Fruit fly (Drosophila melanogaster): ENCODE measurements around the gene rod.

Gene rod

DNA sequence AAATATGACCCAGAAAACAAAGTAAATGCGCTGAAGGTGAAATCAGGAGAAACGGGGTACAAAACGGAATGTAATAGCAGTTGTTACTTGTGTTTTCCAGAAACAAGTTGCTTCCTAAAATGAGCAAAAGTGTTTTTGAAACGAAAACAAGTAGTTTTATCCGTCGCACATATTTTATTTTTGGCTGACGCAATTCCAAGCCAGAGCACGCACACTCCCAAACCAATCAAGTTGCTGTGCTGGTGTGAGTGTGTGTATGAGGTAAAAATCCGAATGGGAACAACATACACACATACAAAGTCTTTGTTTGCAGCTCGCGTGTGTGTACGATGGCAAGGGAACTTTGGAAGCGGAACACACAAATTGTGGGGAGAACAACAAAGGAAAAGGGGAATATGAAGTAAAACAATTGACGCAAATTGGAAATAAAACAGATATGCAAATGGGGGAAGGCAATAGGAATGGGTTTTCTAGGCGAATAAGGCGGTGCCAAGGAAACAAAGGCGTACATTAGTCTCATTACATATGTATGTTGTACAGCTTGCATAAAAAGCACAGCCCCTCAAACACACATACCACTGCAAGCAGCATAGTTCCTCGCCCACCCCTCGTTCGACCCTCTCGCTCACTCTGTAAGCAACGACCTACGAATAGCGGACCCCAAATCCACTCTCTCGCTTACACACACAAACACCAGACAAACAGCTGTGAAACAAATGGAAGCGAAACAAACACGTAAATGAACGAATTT, 27.9 kb downstream of the rod start (continued):
- no peak for TF ChIP-seq emc (GFP tag; optimal IDR thresholded peaks at IDR 0.05)
- TF ChIP-seq tna (GFP tag; IDR thresholded peaks at IDR 0.05; ENCODE audit: partially characterized antibody): no peak
- TF ChIP-seq CG9876 (GFP tag; optimal IDR thresholded peaks at IDR 0.05): no peak
- TF ChIP-seq HHEX (GFP tag; optimal IDR thresholded peaks at IDR 0.05): no peak
- TF ChIP-seq ash1 (GFP tag; optimal IDR thresholded peaks at IDR 0.05): no peak
- TF ChIP-seq ham (GFP tag; IDR thresholded peaks at IDR 0.05): no peak
- no peak for TF ChIP-seq Hmx (GFP tag; optimal IDR thresholded peaks at IDR 0.05)
- TF ChIP-seq abd-A (tag; optimal IDR thresholded peaks at IDR 0.05): peak; percentile 82
- TF ChIP-seq dm (GFP tag; optimal IDR thresholded peaks at IDR 0.05): no peak
- no peak for TF ChIP-seq dimm (GFP tag; IDR thresholded peaks at IDR 0.05)
- peak; percentile 58 for TF ChIP-seq Elba2 (GFP tag; optimal IDR thresholded peaks at IDR 0.05)
- no peak for TF ChIP-seq ac (GFP tag; optimal IDR thresholded peaks at IDR 0.05)
- TF ChIP-seq Meics (GFP tag; optimal IDR thresholded peaks at IDR 0.05): peak; percentile 21
- TF ChIP-seq lilli (GFP tag; optimal IDR thresholded peaks at IDR 0.05): peak; percentile 14
- no peak for TF ChIP-seq CG11456 (GFP tag; IDR thresholded peaks at IDR 0.05)
- TF ChIP-seq CG10147 (GFP tag; optimal IDR thresholded peaks at IDR 0.05): no peak
- TF ChIP-seq CG14014 (GFP tag; IDR thresholded peaks at IDR 0.05): no peak
- TF ChIP-seq hth (optimal IDR thresholded peaks at IDR 0.05): no peak
- TF ChIP-seq CG3163 (GFP tag; optimal IDR thresholded peaks at IDR 0.05): no peak
- TF ChIP-seq ci (GFP tag; IDR thresholded peaks at IDR 0.05): no peak
- TF ChIP-seq CG15073 (GFP tag; optimal IDR thresholded peaks at IDR 0.05): no peak
- TF ChIP-seq CG8944 (GFP tag; optimal IDR thresholded peaks at IDR 0.05): no peak
- TF ChIP-seq CG1529 (GFP tag; optimal IDR thresholded peaks at IDR 0.05): no peak
- TF ChIP-seq twi (tag; optimal IDR thresholded peaks at IDR 0.05): no peak
- TF ChIP-seq trem (tag; optimal IDR thresholded peaks at IDR 0.05): no peak
- TF ChIP-seq CG10565 (GFP tag; optimal IDR thresholded peaks at IDR 0.05): no peak
- no peak for TF ChIP-seq hbn (GFP tag; IDR thresholded peaks at IDR 0.05; ENCODE audit: partially characterized antibody)
- TF ChIP-seq chn (GFP tag; optimal IDR thresholded peaks at IDR 0.05): peak; percentile 43
- TF ChIP-seq trh (GFP tag; optimal IDR thresholded peaks at IDR 0.05): no peak
- TF ChIP-seq org-1 (GFP tag; optimal IDR thresholded peaks at IDR 0.05): no peak
- TF ChIP-seq Dref (GFP tag; IDR thresholded peaks at IDR 0.05): no peak
- no peak for TF ChIP-seq ranshi (GFP tag; IDR thresholded peaks at IDR 0.05)
- no peak for TF ChIP-seq CG12942 (GFP tag; optimal IDR thresholded peaks at IDR 0.05)
- no peak for TF ChIP-seq disco-r (GFP tag; optimal IDR thresholded peaks at IDR 0.05)
- no peak for TF ChIP-seq dpn (GFP tag; optimal IDR thresholded peaks at IDR 0.05)
- TF ChIP-seq Hr39 (optimal IDR thresholded peaks at IDR 0.05): no peak
- TF ChIP-seq Neu2 (GFP tag; optimal IDR thresholded peaks at IDR 0.05; ENCODE audit: borderline replicate concordance): no peak
- TF ChIP-seq pb (GFP tag; optimal IDR thresholded peaks at IDR 0.05): no peak
- TF ChIP-seq Hand (GFP tag; optimal IDR thresholded peaks at IDR 0.05): peak; percentile 11
- TF ChIP-seq slou (GFP tag; optimal IDR thresholded peaks at IDR 0.05): no peak
- no peak for TF ChIP-seq CG4360 (GFP tag; IDR thresholded peaks at IDR 0.05)
- TF ChIP-seq da (GFP tag; optimal IDR thresholded peaks at IDR 0.05): no peak
- TF ChIP-seq Deaf1 (tag; optimal IDR thresholded peaks at IDR 0.05): peak; percentile 17
- TF ChIP-seq HLH4C (GFP tag; IDR thresholded peaks at IDR 0.05; ENCODE audit: partially characterized antibody): no peak
- peak; percentile 65 for TF ChIP-seq HLHmδ (GFP tag; optimal IDR thresholded peaks at IDR 0.05)
- no peak for TF ChIP-seq sr (GFP tag; IDR thresholded peaks at IDR 0.05)
- TF ChIP-seq nerfin-2 (GFP tag; IDR thresholded peaks at IDR 0.05; ENCODE audit: partially characterized antibody): no peak
- peak; percentile 7 for TF ChIP-seq Sox102F (GFP tag; optimal IDR thresholded peaks at IDR 0.05)
- no peak for TF ChIP-seq Doc3 (GFP tag; IDR thresholded peaks at IDR 0.05; ENCODE audit: partially characterized antibody)
- TF ChIP-seq CG14441 (GFP tag; IDR thresholded peaks at IDR 0.05): no peak
- TF ChIP-seq lab (GFP tag; optimal IDR thresholded peaks at IDR 0.05): peak; percentile 47

Data from whole organism, embryonic.